Worm (Caenorhabditis elegans) whole organism, late embryonic: Measurements from ENCODE around the gene fem-3.

ENCODE experiments used
- ama-1 ChIP-seq: fragments of 150-350 bp; optimal IDR thresholded peaks from 2 replicates; lab custom pipeline; 2014
- ceh-31 ChIP-seq: sonication (generic microtip); optimal IDR thresholded peaks from 2 replicates; lab custom pipeline; 2016; ENCODE audit warnings: missing genetic modification characterization, missing compliant biosample characterization
- hlh-6 ChIP-seq: sonication (generic microtip); optimal IDR thresholded peaks from 2 replicates; lab custom pipeline; 2016; ENCODE audit warnings: missing genotype, missing genetic modification characterization, missing compliant biosample characterization
- pqm-1 ChIP-seq: sonication (generic microtip); optimal IDR thresholded peaks from 2 replicates; lab custom pipeline; 2016; ENCODE audit warnings: missing genetic modification characterization, missing compliant biosample characterization

ce11 chrIV:9094356-9094755, 10.4 kb upstream of the fem-3 start, which contains the start of gene mrpl-42:
- TF ChIP-seq ama-1 (lab: Kevin White, UChicago), result no peak
- no peak for TF ChIP-seq pqm-1
- TF ChIP-seq ceh-31, result no peak
- no peak for TF ChIP-seq hlh-6 (tag; lab: Kevin White, UChicago)
